Fruit fly (Drosophila melanogaster) whole organism, prepupa: ENCODE results near the gene eIF2Bepsilon.

Experiments
- Blimp-1 ChIP-seq: fragments of 200-800 bp; sonication (Bioruptor generic); optimal IDR thresholded peaks from 3 replicates; lab custom pipeline; 2017; ENCODE audit warnings: missing biosample characterization, missing genetic modification characterization, mild to moderate bottlenecking, moderate library complexity, missing genetic modification reagents
- CG10631 ChIP-seq: fragments of 200-800 bp; sonication (Bioruptor generic); optimal IDR thresholded peaks from 2 replicates; lab custom pipeline; 2016; ENCODE audit warnings: missing biosample characterization, missing genetic modification characterization
- CG10669 ChIP-seq: fragments of 200-800 bp; sonication (Bioruptor generic); optimal IDR thresholded peaks from 3 replicates; lab custom pipeline; 2018; ENCODE audit warnings: missing biosample characterization, mild to moderate bottlenecking, missing genetic modification characterization, moderate library complexity
- CG11294 ChIP-seq: fragments of 200-800 bp; sonication (Bioruptor generic); IDR thresholded peaks from 2 replicates; pipeline ENCODE4 v1.3.6; 2022; ENCODE audit warnings: missing biosample characterization, missing genetic modification characterization
- CG11762 ChIP-seq: fragments of 200-800 bp; sonication (Bioruptor generic); optimal IDR thresholded peaks from 3 replicates; lab custom pipeline; 2016; ENCODE audit warnings: missing biosample characterization, missing genetic modification characterization; ENCODE audit not compliant: insufficient read depth
- CG11902 ChIP-seq: fragments of 200-800 bp; sonication (Bioruptor generic); optimal IDR thresholded peaks from 3 replicates; lab custom pipeline; 2016; ENCODE audit warnings: missing biosample characterization, missing genetic modification characterization
- CG1621 ChIP-seq: fragments of 200-800 bp; sonication (Bioruptor generic); optimal IDR thresholded peaks from 3 replicates; lab custom pipeline; 2018; ENCODE audit warnings: missing biosample characterization, mild to moderate bottlenecking, missing genetic modification characterization
- CG16779 ChIP-seq: fragments of 200-800 bp; sonication (Bioruptor generic); optimal IDR thresholded peaks from 3 replicates; lab custom pipeline; 2017; ENCODE audit warnings: missing biosample characterization, mild to moderate bottlenecking, missing genetic modification characterization
- CG31627 ChIP-seq: fragments of 200-800 bp; sonication (Bioruptor generic); optimal IDR thresholded peaks from 3 replicates; lab custom pipeline; 2016; ENCODE audit warnings: missing biosample characterization, missing genetic modification characterization
- CG32006 ChIP-seq: fragments of 200-800 bp; sonication (Bioruptor generic); optimal IDR thresholded peaks from 3 replicates; lab custom pipeline; 2017; ENCODE audit warnings: missing biosample characterization, mild to moderate bottlenecking, missing genetic modification characterization
- CG34406 ChIP-seq: fragments of 200-800 bp; sonication (Bioruptor generic); optimal IDR thresholded peaks from 3 replicates; lab custom pipeline; 2016; ENCODE audit warnings: missing biosample characterization, missing genetic modification characterization
- CG4318 ChIP-seq: fragments of 200-800 bp; sonication (Bioruptor generic); optimal IDR thresholded peaks from 3 replicates; lab custom pipeline; 2017; ENCODE audit warnings: missing biosample characterization, mild to moderate bottlenecking, missing genetic modification characterization
- CG6163 ChIP-seq: fragments of 200-800 bp; sonication (Bioruptor generic); IDR thresholded peaks from 3 replicates; pipeline ENCODE4 v1.3.6; 2022; ENCODE audit warnings: missing biosample characterization, missing genetic modification characterization
- CG6276 ChIP-seq: fragments of 200-800 bp; sonication (Bioruptor generic); optimal IDR thresholded peaks from 2 replicates; lab custom pipeline; 2017; ENCODE audit warnings: missing biosample characterization, mild to moderate bottlenecking, missing genetic modification characterization
- CG6792 ChIP-seq: fragments of 200-800 bp; sonication (Bioruptor generic); optimal IDR thresholded peaks from 3 replicates; lab custom pipeline; 2016; ENCODE audit warnings: missing biosample characterization, missing genetic modification characterization
- CG6808 ChIP-seq: fragments of 200-800 bp; sonication (Bioruptor generic); optimal IDR thresholded peaks from 3 replicates; lab custom pipeline; 2017; ENCODE audit warnings: missing biosample characterization, missing genetic modification characterization, mild to moderate bottlenecking, moderate library complexity, missing genetic modification reagents
- CG6854 ChIP-seq: fragments of 200-800 bp; sonication (Bioruptor generic); optimal IDR thresholded peaks from 2 replicates; lab custom pipeline; 2017; ENCODE audit warnings: missing biosample characterization, mild to moderate bottlenecking, missing genetic modification characterization
- CG7368 ChIP-seq: fragments of 200-800 bp; sonication (Bioruptor generic); optimal IDR thresholded peaks from 3 replicates; lab custom pipeline; 2016; ENCODE audit warnings: missing biosample characterization, missing genetic modification characterization
- CG8119 ChIP-seq: fragments of 200-800 bp; sonication (Bioruptor generic); IDR thresholded peaks from 3 replicates; pipeline ENCODE4 v1.3.6; 2022; ENCODE audit warnings: missing biosample characterization, missing genetic modification characterization
- CG8319 ChIP-seq: fragments of 200-800 bp; sonication (Bioruptor generic); optimal IDR thresholded peaks from 3 replicates; lab custom pipeline; 2016; ENCODE audit warnings: missing biosample characterization, missing genetic modification characterization
- CG9139 ChIP-seq: fragments of 200-800 bp; sonication (Bioruptor generic); optimal IDR thresholded peaks from 3 replicates; lab custom pipeline; 2017; ENCODE audit warnings: missing biosample characterization, mild to moderate bottlenecking, missing genetic modification characterization
- Eip75B ChIP-seq: fragments of 200-800 bp; sonication (Bioruptor generic); optimal IDR thresholded peaks from 3 replicates; lab custom pipeline; 2016; ENCODE audit warnings: missing biosample characterization, missing genetic modification characterization
- Eip78C ChIP-seq: fragments of 200-800 bp; sonication (Bioruptor generic); peaks from one replicate; lab custom pipeline; 2016; ENCODE audit warnings: missing biosample characterization, missing genetic modification characterization
- Eip93F ChIP-seq: fragments of 200-800 bp; sonication (Bioruptor generic); optimal IDR thresholded peaks from 2 replicates; lab custom pipeline; 2016; ENCODE audit warnings: missing biosample characterization, mild to moderate bottlenecking, missing genetic modification characterization
- Ets21C ChIP-seq: fragments of 200-800 bp; sonication (Bioruptor generic); optimal IDR thresholded peaks from 3 replicates; lab custom pipeline; 2016; ENCODE audit warnings: missing biosample characterization, missing genetic modification characterization
- Ets96B ChIP-seq: fragments of 200-800 bp; optimal IDR thresholded peaks from 2 replicates; lab custom pipeline; 2019; ENCODE audit warnings: missing biosample characterization, mild to moderate bottlenecking, missing genetic modification characterization, moderate library complexity
- Gug ChIP-seq: fragments of 200-800 bp; sonication (Bioruptor generic); IDR thresholded peaks from 2 replicates; pipeline ENCODE4 v1.3.6; 2022; ENCODE audit warnings: missing biosample characterization, missing genetic modification characterization
- Hr39 ChIP-seq: fragments of 200-800 bp; sonication (Bioruptor generic); optimal IDR thresholded peaks from 2 replicates; lab custom pipeline; 2016; ENCODE audit warnings: missing biosample characterization, missing genetic modification characterization
- Hr4 ChIP-seq: fragments of 200-800 bp; sonication (Bioruptor generic); optimal IDR thresholded peaks from 3 replicates; lab custom pipeline; 2016; ENCODE audit warnings: missing biosample characterization, missing genetic modification characterization
- Lpt ChIP-seq: fragments of 200-800 bp; sonication (Bioruptor generic); optimal IDR thresholded peaks from 3 replicates; lab custom pipeline; 2016; ENCODE audit warnings: missing biosample characterization, missing genetic modification characterization
- Smox ChIP-seq: fragments of 200-800 bp; sonication (Bioruptor generic); optimal IDR thresholded peaks from 3 replicates; lab custom pipeline; 2016; ENCODE audit warnings: missing biosample characterization, missing genetic modification characterization
- Sox102F ChIP-seq: fragments of 200-800 bp; sonication (Bioruptor generic); optimal IDR thresholded peaks from 2 replicates; lab custom pipeline; 2016; ENCODE audit warnings: missing biosample characterization, mild to moderate bottlenecking, missing genetic modification characterization
- Sox14 ChIP-seq: fragments of 200-800 bp; sonication (Bioruptor generic); optimal IDR thresholded peaks from 3 replicates; lab custom pipeline; 2016; ENCODE audit warnings: missing biosample characterization, missing genetic modification characterization
- achi ChIP-seq: fragments of 200-800 bp; sonication (Bioruptor generic); optimal IDR thresholded peaks from 3 replicates; lab custom pipeline; 2016; ENCODE audit warnings: missing biosample characterization, missing genetic modification characterization
- acj6 ChIP-seq: fragments of 200-800 bp; sonication (Bioruptor generic); optimal IDR thresholded peaks from 3 replicates; lab custom pipeline; 2016; ENCODE audit warnings: missing biosample characterization, missing genetic modification characterization
- cyc ChIP-seq: fragments of 200-800 bp; sonication (Bioruptor generic); optimal IDR thresholded peaks from 3 replicates; lab custom pipeline; 2016; ENCODE audit warnings: missing biosample characterization, missing genetic modification characterization
- dsx ChIP-seq: fragments of 200-800 bp; optimal IDR thresholded peaks from 3 replicates; lab custom pipeline; 2019; ENCODE audit warnings: missing biosample characterization, mild to moderate bottlenecking, missing genetic modification characterization, moderate library complexity; ENCODE audit not compliant: poor library complexity, severe bottlenecking
- eg ChIP-seq: fragments of 200-800 bp; sonication (Bioruptor generic); IDR thresholded peaks from 3 replicates; pipeline ENCODE4 v1.3.6; 2022; ENCODE audit warnings: missing biosample characterization, missing genetic modification characterization
- esn ChIP-seq: fragments of 200-800 bp; sonication (Bioruptor generic); optimal IDR thresholded peaks from 2 replicates; lab custom pipeline; 2016; ENCODE audit warnings: missing biosample characterization, mild to moderate bottlenecking, missing genetic modification characterization, moderate library complexity
- fd85E ChIP-seq: fragments of 200-800 bp; sonication (Bioruptor generic); optimal IDR thresholded peaks from 3 replicates; lab custom pipeline; 2016; ENCODE audit warnings: missing biosample characterization, missing genetic modification characterization
- fkh ChIP-seq: fragments of 200-800 bp; sonication (Bioruptor generic); optimal IDR thresholded peaks from 3 replicates; lab custom pipeline; 2017; ENCODE audit warnings: missing biosample characterization, mild to moderate bottlenecking, missing genetic modification characterization, moderate library complexity
- lz ChIP-seq: fragments of 200-800 bp; sonication (Bioruptor generic); optimal IDR thresholded peaks from 3 replicates; lab custom pipeline; 2016; ENCODE audit warnings: missing biosample characterization, missing genetic modification characterization
- pdm3 ChIP-seq: fragments of 200-800 bp; sonication (Bioruptor generic); optimal IDR thresholded peaks from 3 replicates; lab custom pipeline; 2016; ENCODE audit warnings: missing biosample characterization, missing genetic modification characterization
- salr ChIP-seq, 2 experiments: fragments of 200-800 bp; sonication (Bioruptor generic); optimal IDR thresholded peaks; 3 replicates each; lab custom pipeline; 2016 to 2018; ENCODE audit warnings: missing biosample characterization in 2 of 2, missing genetic modification characterization in 2 of 2, mild to moderate bottlenecking in 1 of 2
- spab ChIP-seq: fragments of 200-800 bp; sonication (Bioruptor generic); optimal IDR thresholded peaks from 2 replicates; lab custom pipeline; 2017; ENCODE audit warnings: missing biosample characterization, mild to moderate bottlenecking, missing genetic modification characterization, missing genetic modification reagents
- ss ChIP-seq, 2 experiments: fragments of 200-800 bp; sonication (Bioruptor generic); optimal IDR thresholded peaks; 2 replicates in 1 of 2; 3 replicates in 1 of 2; lab custom pipeline; 2017 to 2018; ENCODE audit warnings: mild to moderate bottlenecking in 2 of 2, missing biosample characterization in 2 of 2, missing genetic modification characterization in 2 of 2, moderate library complexity in 1 of 2
- svp ChIP-seq: fragments of 200-800 bp; sonication (Bioruptor generic); peaks from one replicate; lab custom pipeline; 2016; ENCODE audit warnings: missing biosample characterization, missing genetic modification characterization
- topi ChIP-seq: fragments of 200-800 bp; sonication (Bioruptor generic); optimal IDR thresholded peaks from 3 replicates; lab custom pipeline; 2016; ENCODE audit warnings: missing biosample characterization, missing genetic modification characterization
- vri ChIP-seq: fragments of 200-800 bp; sonication (Bioruptor generic); optimal IDR thresholded peaks from 3 replicates; lab custom pipeline; 2016; ENCODE audit warnings: missing biosample characterization, mild to moderate bottlenecking, missing genetic modification characterization

The eIF2Bepsilon gene

DNA sequence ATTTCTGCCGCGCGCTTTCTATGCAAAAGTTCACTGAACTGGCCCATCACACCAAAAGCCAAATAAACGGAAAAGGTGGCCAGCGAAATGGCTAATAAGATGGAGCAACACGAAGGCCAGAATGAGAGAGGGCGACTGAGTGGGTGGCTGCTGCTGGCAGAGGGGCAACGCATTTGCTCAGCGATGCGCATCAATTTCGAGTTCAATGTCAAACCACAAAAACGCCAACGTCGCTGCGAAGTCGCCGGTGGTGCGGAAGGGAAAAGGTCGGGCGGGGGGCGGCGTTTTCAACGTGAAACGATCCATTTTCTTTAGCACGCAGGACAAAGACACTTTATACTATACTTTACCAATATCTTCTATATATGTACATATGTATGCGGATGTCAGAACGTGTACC, 26.9 kb upstream of the eIF2Bepsilon start:
- no peak for TF ChIP-seq CG9139 (GFP tag; lab: Kevin White, UChicago)
- peak; percentile 75 for TF ChIP-seq svp (GFP tag; lab: Kevin White, UChicago)

DNA sequence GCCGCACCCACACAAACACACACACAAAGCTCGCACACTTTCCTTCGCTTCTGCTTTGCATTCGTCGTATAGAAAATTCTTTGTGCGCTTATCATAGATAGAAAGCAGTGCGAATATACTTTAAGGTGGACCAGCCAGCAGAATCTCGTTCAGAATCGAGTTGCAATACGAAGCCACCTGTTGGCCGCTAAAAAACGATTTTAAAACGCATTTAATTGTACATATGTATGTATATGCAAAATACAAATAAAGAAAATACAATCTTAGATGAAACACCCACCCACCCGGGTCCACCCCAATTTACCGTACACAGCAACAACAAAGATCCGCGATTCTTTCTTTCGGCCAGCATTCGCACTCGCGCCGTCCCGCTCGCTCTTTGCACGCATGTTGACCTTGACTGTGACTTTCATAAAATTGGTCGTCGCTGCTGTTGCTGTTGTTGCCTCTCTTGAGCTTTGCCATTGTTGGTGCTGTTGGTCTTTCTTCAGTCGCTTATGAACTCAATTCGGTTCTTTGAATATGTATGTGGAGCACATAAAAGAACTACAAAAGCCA, 25.9 kb upstream of the eIF2Bepsilon start:
- TF ChIP-seq ss (GFP tag; optimal IDR thresholded peaks at IDR 0.05; lab: Kevin White, UChicago) (peak; percentile 61 to 83), Ets96B (tag; lab: Kevin White, UChicago) (peak; percentile 89), fkh (GFP tag; lab: Kevin White, UChicago) (no peak), cyc (GFP tag; lab: Kevin White, UChicago) (peak; percentile 84), Sox14 (peak; percentile 94), CG4318 (peak; percentile 81), CG10631 (GFP tag; lab: Kevin White, UChicago) (peak; percentile 89), Eip93F (GFP tag; lab: Kevin White, UChicago) (peak; percentile 90), eg (peak; percentile 96), Lpt (GFP tag; lab: Kevin White, UChicago) (peak; percentile 85), fd85E (GFP tag; lab: Kevin White, UChicago) (peak; percentile 57), CG1621 (tag; lab: Kevin White, UChicago) (peak; percentile 92), CG32006 (GFP tag; lab: Kevin White, UChicago) (peak; percentile 92), pdm3 (GFP tag; lab: Kevin White, UChicago) (peak; percentile 90), spab (GFP tag; lab: Kevin White, UChicago) (peak; percentile 82), Sox102F (GFP tag; lab: Kevin White, UChicago) (peak; percentile 87), CG6163 (GFP tag; lab: Robert Waterston, UW) (peak; percentile 97), CG6792 (GFP tag; lab: Kevin White, UChicago) (peak; percentile 89), Hr4 (GFP tag; lab: Kevin White, UChicago) (peak; percentile 87), Blimp-1 (GFP tag; lab: Kevin White, UChicago) (peak; percentile 74), CG16779 (tag; lab: Kevin White, UChicago) (peak; percentile 85), CG6854 (GFP tag; lab: Kevin White, UChicago) (peak; percentile 89), CG7368 (peak; percentile 76), CG6276 (GFP tag; lab: Kevin White, UChicago) (peak; percentile 93), vri (GFP tag; lab: Kevin White, UChicago) (no peak), achi (GFP tag; lab: Kevin White, UChicago) (peak; percentile 93), CG8319 (GFP tag; lab: Kevin White, UChicago) (peak; percentile 78), lz (peak; percentile 90), acj6 (GFP tag; lab: Kevin White, UChicago) (peak; percentile 90), dsx (GFP tag; lab: Kevin White, UChicago) (peak; percentile 81), topi (GFP tag; lab: Kevin White, UChicago) (peak; percentile 93), CG10669 (GFP tag; lab: Kevin White, UChicago) (peak; percentile 88), CG8119 (GFP tag; lab: Robert Waterston, UW) (peak; percentile 95), salr (GFP tag; optimal IDR thresholded peaks at IDR 0.05; lab: Kevin White, UChicago) (peak; percentile 69 to 89), Eip75B (peak; percentile 87), CG34406 (GFP tag; lab: Kevin White, UChicago) (peak; percentile 92), Eip78C (GFP tag; lab: Kevin White, UChicago) (peak; percentile 94), CG11902 (GFP tag; lab: Kevin White, UChicago) (peak; percentile 72), CG6808 (peak; percentile 85), esn (GFP tag; lab: Kevin White, UChicago) (peak; percentile 88), Hr39 (GFP tag; lab: Kevin White, UChicago) (peak; percentile 85), Gug (GFP tag; lab: Robert Waterston, UW) (peak; percentile 93), CG31627 (GFP tag; lab: Kevin White, UChicago) (peak; percentile 89), Smox (peak; percentile 89), Ets21C (GFP tag; lab: Kevin White, UChicago) (peak; percentile 79), CG11762 (peak; percentile 86), CG11294 (GFP tag; lab: Robert Waterston, UW) (peak; percentile 88), CG9139 (GFP tag; lab: Kevin White, UChicago) (peak; percentile 62)
